Worm (Caenorhabditis elegans): ENCODE data around the gene eel-1.

Gene eel-1

DNA sequence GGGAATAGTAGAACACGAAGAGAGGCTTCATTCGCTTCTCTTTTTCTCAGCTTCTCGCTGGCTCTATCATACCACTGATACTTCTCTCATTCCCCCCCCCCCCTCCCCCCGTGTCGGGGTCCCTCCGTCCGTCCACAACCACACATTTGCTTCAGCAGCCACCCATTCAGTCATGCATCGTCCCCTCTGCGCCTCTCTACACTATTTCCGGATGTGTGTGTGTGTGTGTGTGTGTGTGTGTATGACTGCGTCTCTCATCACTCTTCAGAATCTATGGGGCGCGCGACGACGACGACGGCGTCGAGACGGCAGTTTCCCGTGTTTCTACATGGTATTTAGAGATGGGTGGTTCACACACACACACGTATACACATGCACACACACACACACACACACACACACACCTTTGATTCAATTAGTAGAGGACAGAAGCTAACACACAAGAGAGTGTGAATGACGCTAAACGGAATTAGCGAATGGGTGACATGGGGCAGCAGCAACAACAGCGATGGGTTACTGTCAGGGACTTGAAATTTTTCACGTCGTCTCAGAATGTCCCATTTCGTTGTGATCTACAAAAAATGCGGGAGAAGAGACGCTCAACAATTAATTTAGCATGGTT lies 56.5 kb downstream of the eel-1 start (continued):
- TF ChIP-seq hrde-1 (tag; optimal IDR thresholded peaks at IDR 0.05; ENCODE audit: borderline replicate concordance) (no peak), attf-6 (GFP tag; IDR thresholded peaks at IDR 0.05) (no peak), ceh-100 (GFP tag; IDR thresholded peaks at IDR 0.05) (no peak), snpc-3.4 (tag; optimal IDR thresholded peaks at IDR 0.05) (no peak), repo-1 (tag; optimal IDR thresholded peaks at IDR 0.05) (no peak), mes-4 (tag; optimal IDR thresholded peaks at IDR 0.05) (no peak), nhr-80 (tag; optimal IDR thresholded peaks at IDR 0.05) (no peak), tbx-9 (tag; optimal IDR thresholded peaks at IDR 0.05; ENCODE audit: borderline replicate concordance) (no peak), let-607 (tag; optimal IDR thresholded peaks at IDR 0.05) (no peak), nhr-179 (tag; optimal IDR thresholded peaks at IDR 0.05) (no peak), mel-28 (tag; optimal IDR thresholded peaks at IDR 0.05; ENCODE audit: borderline replicate concordance) (no peak), nhr-27 (tag; optimal IDR thresholded peaks at IDR 0.05) (no peak), ztf-3 (GFP tag; optimal IDR thresholded peaks at IDR 0.05) (peak; percentile 82), tbp1 (GFP tag; optimal IDR thresholded peaks at IDR 0.05) (no peak), tlf-1 (GFP tag; optimal IDR thresholded peaks at IDR 0.05) (no peak), F10E7.11 (tag; optimal IDR thresholded peaks at IDR 0.05) (no peak), hmg-1.2 (GFP tag; IDR thresholded peaks at IDR 0.05) (peak; percentile 64), chd-7 (tag; optimal IDR thresholded peaks at IDR 0.05) (peak; percentile 60), ztf-25 (GFP tag; IDR thresholded peaks at IDR 0.05) (no peak), unc-62 (GFP tag; optimal IDR thresholded peaks at IDR 0.05) (no peak), atf-7 (tag; optimal IDR thresholded peaks at IDR 0.05) (no peak), madf-3 (GFP tag; IDR thresholded peaks at IDR 0.05) (no peak), ceh-91 (GFP tag; IDR thresholded peaks at IDR 0.05) (no peak), lag-1 (GFP tag; IDR thresholded peaks at IDR 0.05) (no peak), T07F8.4 (tag; optimal IDR thresholded peaks at IDR 0.05) (no peak), unc-130 (GFP tag; optimal IDR thresholded peaks at IDR 0.05) (no peak), F22D6.2 (tag; optimal IDR thresholded peaks at IDR 0.05) (no peak), bed-2 (GFP tag; IDR thresholded peaks at IDR 0.05) (no peak), snpc-1.1 (tag; optimal IDR thresholded peaks at IDR 0.05; ENCODE audit: insufficient read depth) (no peak), madf-8 (GFP tag; conservative IDR thresholded peaks at IDR 0.05) (no peak), C17E4.6 (GFP tag; IDR thresholded peaks at IDR 0.05) (no peak), ceh-27 (GFP tag; optimal IDR thresholded peaks at IDR 0.05) (peak; percentile 57), lsl-1 (GFP tag; optimal IDR thresholded peaks at IDR 0.05) (no peak), F39B2.1 (GFP tag; IDR thresholded peaks at IDR 0.05) (no peak), T26A5.8 (tag; optimal IDR thresholded peaks at IDR 0.05) (no peak), lin-54 (GFP tag; optimal IDR thresholded peaks at IDR 0.05) (no peak), lin-35 (GFP tag; optimal IDR thresholded peaks at IDR 0.05) (no peak), Y67H2A.10 (GFP tag; conservative IDR thresholded peaks at IDR 0.05) (no peak), F23B12.7 (tag; optimal IDR thresholded peaks at IDR 0.05; ENCODE audit: insufficient read depth) (no peak), madf-6 (GFP tag; IDR thresholded peaks at IDR 0.05) (no peak), somi-1 (GFP tag; optimal IDR thresholded peaks at IDR 0.05) (no peak), ceh-58 (GFP tag; IDR thresholded peaks at IDR 0.05) (no peak)

Data from whole organism, young adult.